Fruit fly (Drosophila melanogaster) whole organism, embryonic: ENCODE data around the gene CheB38b.

Experiments used
- Bgb ChIP-seq: fragments of 200-800 bp; sonication (Bioruptor generic); IDR thresholded peaks from 2 replicates; pipeline ENCODE4 v1.3.6; 2022; ENCODE audit warnings: missing biosample characterization, missing genetic modification characterization; ENCODE audit not compliant: partially characterized antibody
- CG10543 ChIP-seq: fragments of 200-800 bp; sonication (Bioruptor generic); optimal IDR thresholded peaks from 3 replicates; lab custom pipeline; 2017; ENCODE audit warnings: missing biosample characterization, mild to moderate bottlenecking, missing genetic modification characterization, moderate library complexity
- CG10979 ChIP-seq: fragments of 200-800 bp; sonication (Bioruptor generic); optimal IDR thresholded peaks from 2 replicates; lab custom pipeline; 2018; ENCODE audit warnings: missing biosample characterization, mild to moderate bottlenecking, missing genetic modification characterization, moderate library complexity
- CG11560 ChIP-seq: fragments of 200-800 bp; sonication (Bioruptor generic); IDR thresholded peaks from 3 replicates; pipeline ENCODE4 v1.3.6; 2022; ENCODE audit warnings: missing biosample characterization, missing genetic modification characterization
- CG13624 ChIP-seq: fragments of 200-800 bp; sonication (Bioruptor generic); optimal IDR thresholded peaks from 2 replicates; lab custom pipeline; 2016; ENCODE audit warnings: missing biosample characterization, missing genetic modification characterization
- CG14050 ChIP-seq: fragments of 200-800 bp; sonication (Bioruptor generic); IDR thresholded peaks from 3 replicates; pipeline ENCODE4 v1.3.6; 2022; ENCODE audit warnings: missing biosample characterization, missing genetic modification characterization
- CG17328 ChIP-seq: fragments of 200-800 bp; sonication (Bioruptor generic); IDR thresholded peaks from 2 replicates; pipeline ENCODE4 v1.3.6; 2022; ENCODE audit warnings: missing biosample characterization, missing genetic modification characterization
- CG17612 ChIP-seq: fragments of 200-800 bp; sonication (Bioruptor generic); IDR thresholded peaks from 2 replicates; pipeline ENCODE4 v1.3.6; 2022; ENCODE audit warnings: missing biosample characterization, missing genetic modification characterization
- CG2202 ChIP-seq: fragments of 200-800 bp; sonication (Bioruptor generic); optimal IDR thresholded peaks from 2 replicates; lab custom pipeline; 2018; ENCODE audit warnings: missing biosample characterization, mild to moderate bottlenecking, missing genetic modification characterization
- CG3065 ChIP-seq: fragments of 200-800 bp; sonication (Bioruptor generic); optimal IDR thresholded peaks from 2 replicates; lab custom pipeline; 2016; ENCODE audit warnings: missing biosample characterization, missing genetic modification characterization
- CG32767 ChIP-seq: fragments of 200-800 bp; sonication (Bioruptor generic); IDR thresholded peaks from 2 replicates; pipeline ENCODE4 v1.3.6; 2022; ENCODE audit warnings: missing biosample characterization, missing genetic modification characterization
- CG33213 ChIP-seq: fragments of 200-800 bp; sonication (Bioruptor generic); optimal IDR thresholded peaks from 3 replicates; lab custom pipeline; 2016; ENCODE audit warnings: missing biosample characterization, missing genetic modification characterization
- CG34224 ChIP-seq: fragments of 200-800 bp; sonication (Bioruptor generic); IDR thresholded peaks from 3 replicates; pipeline ENCODE4 v1.3.6; 2022; ENCODE audit warnings: missing biosample characterization, missing genetic modification characterization; ENCODE audit not compliant: partially characterized antibody
- CG4360 ChIP-seq: fragments of 200-800 bp; sonication (Bioruptor generic); IDR thresholded peaks from 2 replicates; pipeline ENCODE4 v1.3.6; 2022; ENCODE audit warnings: missing biosample characterization, missing genetic modification characterization
- CG7786 ChIP-seq: fragments of 200-800 bp; sonication (Bioruptor generic); optimal IDR thresholded peaks from 2 replicates; lab custom pipeline; 2016; ENCODE audit warnings: missing biosample characterization, missing genetic modification characterization
- CG8924 ChIP-seq: fragments of 200-800 bp; optimal IDR thresholded peaks from 3 replicates; lab custom pipeline; 2019; ENCODE audit warnings: missing biosample characterization, mild to moderate bottlenecking, missing genetic modification characterization, moderate library complexity
- D ChIP-seq, 2 experiments: fragments of 200-800 bp in 1 of 2; fragments of >200 bp in 1 of 2; sonication (Bioruptor generic) in 1 of 2; optimal IDR thresholded peaks; 2 replicates in 1 of 2; 3 replicates in 1 of 2; lab custom pipeline; 2017; ENCODE audit warnings: mild to moderate bottlenecking in 1 of 2, missing biosample characterization in 1 of 2, missing genetic modification characterization in 1 of 2, missing genetic modification reagents in 1 of 2
- Dll ChIP-seq: fragments of 200-800 bp; sonication (Bioruptor generic); IDR thresholded peaks from 4 replicates; pipeline ENCODE4 v1.3.6; 2022; ENCODE audit warnings: missing biosample characterization, missing genetic modification characterization; ENCODE audit not compliant: partially characterized antibody
- Ets97D ChIP-seq: fragments of 200-800 bp; sonication (Bioruptor generic); optimal IDR thresholded peaks from 3 replicates; lab custom pipeline; 2016; ENCODE audit warnings: missing biosample characterization, missing genetic modification characterization
- Fer2 ChIP-seq: fragments of 200-800 bp; sonication (Bioruptor generic); optimal IDR thresholded peaks from 2 replicates; lab custom pipeline; 2018; ENCODE audit warnings: missing biosample characterization, mild to moderate bottlenecking, missing genetic modification characterization, moderate library complexity
- HHEX ChIP-seq: fragments of 200-800 bp; sonication (Bioruptor generic); optimal IDR thresholded peaks from 3 replicates; lab custom pipeline; 2017; ENCODE audit warnings: missing biosample characterization, mild to moderate bottlenecking, missing genetic modification characterization, missing genetic modification reagents
- HmgD ChIP-seq: fragments of 200-800 bp; sonication (Bioruptor generic); optimal IDR thresholded peaks from 3 replicates; lab custom pipeline; 2016; ENCODE audit warnings: missing biosample characterization, missing genetic modification characterization
- Lhr ChIP-seq: fragments of 200-800 bp; sonication (Bioruptor generic); optimal IDR thresholded peaks from 3 replicates; lab custom pipeline; 2017; ENCODE audit warnings: mild to moderate bottlenecking, missing biosample characterization, missing genetic modification reagents, missing genetic modification characterization
- MBD-R2 ChIP-seq: fragments of 200-800 bp; sonication (Bioruptor generic); IDR thresholded peaks from 2 replicates; pipeline ENCODE4 v1.3.6; 2022; ENCODE audit warnings: missing biosample characterization, missing genetic modification characterization
- Max ChIP-seq: fragments of 200-800 bp; sonication (Bioruptor generic); optimal IDR thresholded peaks from 2 replicates; lab custom pipeline; 2016; ENCODE audit warnings: missing biosample characterization, mild to moderate bottlenecking, missing genetic modification characterization
- Med ChIP-seq: fragments of 200-800 bp; sonication (Bioruptor generic); peaks from one replicate; lab custom pipeline; 2016; ENCODE audit warnings: missing biosample characterization, missing genetic modification characterization, mild to moderate bottlenecking, inconsistent platforms, moderate library complexity
- NC2α ChIP-seq: fragments of 200-800 bp; sonication (Bioruptor generic); optimal IDR thresholded peaks from 2 replicates; lab custom pipeline; 2016; ENCODE audit warnings: missing biosample characterization, missing genetic modification characterization
- NC2β ChIP-seq: fragments of 200-800 bp; sonication (Bioruptor generic); optimal IDR thresholded peaks from 2 replicates; lab custom pipeline; 2016; ENCODE audit warnings: missing biosample characterization, missing genetic modification characterization
- Neu2 ChIP-seq: fragments of 200-800 bp; sonication (Bioruptor generic); optimal IDR thresholded peaks from 3 replicates; lab custom pipeline; 2016; ENCODE audit warnings: missing biosample characterization, missing genetic modification characterization, borderline replicate concordance
- Oaz ChIP-seq: fragments of 200-800 bp; sonication (Bioruptor generic); IDR thresholded peaks from 2 replicates; pipeline ENCODE4 v1.3.6; 2022; ENCODE audit warnings: missing biosample characterization, missing genetic modification characterization
- Sox100B ChIP-seq: fragments of 200-800 bp; sonication (Bioruptor generic); optimal IDR thresholded peaks from 3 replicates; lab custom pipeline; 2018; ENCODE audit warnings: missing biosample characterization, mild to moderate bottlenecking, missing genetic modification characterization
- TFAM ChIP-seq: fragments of 200-800 bp; sonication (Bioruptor generic); optimal IDR thresholded peaks from 2 replicates; lab custom pipeline; 2017; ENCODE audit warnings: missing biosample characterization, missing genetic modification characterization, inconsistent platforms
- YL-1 ChIP-seq: fragments of 200-800 bp; sonication (Bioruptor generic); optimal IDR thresholded peaks from 3 replicates; lab custom pipeline; 2017; ENCODE audit warnings: missing biosample characterization, mild to moderate bottlenecking, missing genetic modification characterization
- amos ChIP-seq: fragments of 200-800 bp; sonication (Bioruptor generic); IDR thresholded peaks from 2 replicates; pipeline ENCODE4 v1.3.6; 2022; ENCODE audit warnings: missing biosample characterization, missing genetic modification characterization; ENCODE audit not compliant: partially characterized antibody
- danr ChIP-seq: fragments of 200-800 bp; sonication (Bioruptor generic); IDR thresholded peaks from 2 replicates; pipeline ENCODE4 v1.3.6; 2022; ENCODE audit warnings: missing biosample characterization, missing genetic modification characterization
- en ChIP-seq: fragments of 200-800 bp; sonication (Bioruptor generic); optimal IDR thresholded peaks from 2 replicates; lab custom pipeline; 2016; ENCODE audit warnings: missing biosample characterization, missing genetic modification characterization
- fd96Cb ChIP-seq: fragments of 200-800 bp; sonication (Bioruptor generic); optimal IDR thresholded peaks from 2 replicates; lab custom pipeline; 2018; ENCODE audit warnings: missing biosample characterization, mild to moderate bottlenecking, missing genetic modification characterization, moderate library complexity
- hb ChIP-seq: fragments of 200-800 bp; sonication (Bioruptor generic); IDR thresholded peaks from 3 replicates; pipeline ENCODE4 v1.3.6; 2022; ENCODE audit warnings: missing biosample characterization, missing genetic modification characterization; ENCODE audit not compliant: partially characterized antibody
- ken ChIP-seq: fragments of 200-800 bp; sonication (Bioruptor generic); IDR thresholded peaks from 3 replicates; pipeline ENCODE4 v1.3.6; 2022; ENCODE audit warnings: missing biosample characterization, missing genetic modification characterization
- knrl ChIP-seq: fragments of 200-800 bp; sonication (Bioruptor generic); IDR thresholded peaks from 3 replicates; pipeline ENCODE4 v1.3.6; 2022; ENCODE audit warnings: missing biosample characterization, missing genetic modification characterization; ENCODE audit not compliant: partially characterized antibody
- lmd ChIP-seq: fragments of 200-800 bp; sonication (Bioruptor generic); IDR thresholded peaks from 2 replicates; pipeline ENCODE4 v1.3.6; 2022; ENCODE audit warnings: missing biosample characterization, missing genetic modification characterization
- maf-S ChIP-seq: fragments of 200-800 bp; sonication (Bioruptor generic); optimal IDR thresholded peaks from 2 replicates; lab custom pipeline; 2016; ENCODE audit warnings: missing biosample characterization, missing genetic modification characterization
- nau ChIP-seq: fragments of 200-800 bp; sonication (Bioruptor generic); optimal IDR thresholded peaks from 3 replicates; lab custom pipeline; 2017; ENCODE audit warnings: missing biosample characterization, mild to moderate bottlenecking, missing genetic modification characterization, missing genetic modification reagents
- pita ChIP-seq: fragments of 200-800 bp; sonication (Bioruptor generic); optimal IDR thresholded peaks from 2 replicates; lab custom pipeline; 2017; ENCODE audit warnings: missing biosample characterization, mild to moderate bottlenecking, missing genetic modification characterization
- seq ChIP-seq: fragments of 200-800 bp; sonication (Bioruptor generic); IDR thresholded peaks from 2 replicates; pipeline ENCODE4 v1.3.6; 2022; ENCODE audit warnings: missing biosample characterization, missing genetic modification characterization
- sqz ChIP-seq: fragments of 200-800 bp; sonication (Bioruptor generic); optimal IDR thresholded peaks from 3 replicates; lab custom pipeline; 2018; ENCODE audit warnings: missing biosample characterization, mild to moderate bottlenecking, missing genetic modification characterization
- sr ChIP-seq: fragments of 200-800 bp; sonication (Bioruptor generic); IDR thresholded peaks from 3 replicates; pipeline ENCODE4 v1.3.6; 2022; ENCODE audit warnings: missing biosample characterization, missing genetic modification characterization
- tup ChIP-seq: fragments of 200-800 bp; sonication (Bioruptor generic); optimal IDR thresholded peaks from 2 replicates; lab custom pipeline; 2016; ENCODE audit warnings: missing biosample characterization, mild to moderate bottlenecking, missing genetic modification characterization, moderate library complexity
- twi ChIP-seq: fragments of 200-800 bp; optimal IDR thresholded peaks from 2 replicates; lab custom pipeline; 2019; ENCODE audit warnings: missing biosample characterization, mild to moderate bottlenecking, missing genetic modification characterization, moderate library complexity

CheB38b gene

dm6 chr2L:20864764-20865265, 47.7 kb upstream of the CheB38b start, which contains the start of gene CG9338 (continued):
- TF ChIP-seq amos (GFP tag; lab: Robert Waterston, UW) (no peak; the same call in 1 of the 2 replicates), CG17612 (GFP tag; lab: Robert Waterston, UW) (peak; percentile 90), Oaz (no peak; the same call in 1 of the 2 replicates), CG33213 (GFP tag; lab: Kevin White, UChicago) (peak; percentile 70), Max (peak; percentile 72), Ets97D (GFP tag; lab: Kevin White, UChicago) (peak; percentile 34), danr (peak; percentile 85; the same call in 1 of the 2 replicates), pita (GFP tag; lab: Kevin White, UChicago) (no peak), maf-S (peak; percentile 64), CG4360 (GFP tag; lab: Robert Waterston, UW) (peak; percentile 61), ken (GFP tag; lab: Robert Waterston, UW) (no peak; the same call in 2 of the 3 replicates), hb (GFP tag; lab: Robert Waterston, UW) (no peak), CG34224 (GFP tag; lab: Robert Waterston, UW) (no peak), CG13624 (GFP tag; lab: Kevin White, UChicago) (peak; percentile 86), TFAM (peak; percentile 68), fd96Cb (tag; lab: Kevin White, UChicago) (peak; percentile 88), NC2β (GFP tag; lab: Kevin White, UChicago) (peak; percentile 51), CG10979 (tag; lab: Kevin White, UChicago) (peak; percentile 90), Neu2 (GFP tag; lab: Kevin White, UChicago) (no peak), HHEX (GFP tag; lab: Kevin White, UChicago) (peak; percentile 95), nau (peak; percentile 96), tup (GFP tag; lab: Kevin White, UChicago) (no peak), sqz (GFP tag; lab: Kevin White, UChicago) (peak; percentile 95), seq (GFP tag; lab: Robert Waterston, UW) (peak; percentile 66; the same call in 1 of the 2 replicates), CG2202 (tag; lab: Kevin White, UChicago) (peak; percentile 70), CG8924 (tag; lab: Kevin White, UChicago) (no peak), Sox100B (peak; percentile 92), Dll (no peak), Lhr (GFP tag; lab: Kevin White, UChicago) (peak; percentile 13), CG11560 (no peak), Fer2 (tag; lab: Kevin White, UChicago) (peak; percentile 82), CG17328 (GFP tag; lab: Robert Waterston, UW) (peak; percentile 60), YL-1 (GFP tag; lab: Kevin White, UChicago) (peak; percentile 36), HmgD (peak; percentile 64), sr (GFP tag; lab: Robert Waterston, UW) (peak; percentile 13; the same call in 1 of the 3 replicates), CG7786 (peak; percentile 87), CG32767 (GFP tag; lab: Robert Waterston, UW) (peak; percentile 81), Med (GFP tag; lab: Kevin White, UChicago) (peak; percentile 97), knrl (GFP tag; lab: Robert Waterston, UW) (no peak), NC2α (GFP tag; lab: Kevin White, UChicago) (peak; percentile 41), CG3065 (no peak), D (optimal IDR thresholded peaks at IDR 0.05; lab: Kevin White, UChicago) (no peak), D (GFP tag; optimal IDR thresholded peaks at IDR 0.05; lab: Kevin White, UChicago) (peak; percentile 86), en (GFP tag; lab: Kevin White, UChicago) (peak; percentile 71), lmd (GFP tag; lab: Robert Waterston, UW) (peak; percentile 86), CG14050 (GFP tag; lab: Robert Waterston, UW) (peak; percentile 60), Bgb (GFP tag; lab: Robert Waterston, UW) (peak; percentile 44; the same call in 1 of the 2 replicates), twi (tag; lab: Kevin White, UChicago) (peak; percentile 46), CG10543 (GFP tag; lab: Kevin White, UChicago) (peak; percentile 94), MBD-R2 (GFP tag; lab: Robert Waterston, UW) (peak; percentile 38; the same call in 1 of the 2 replicates)
